Fruit fly (Drosophila melanogaster) whole organism, embryonic: ENCODE results near the gene CG10512.

ENCODE experiments used
- Ada2b ChIP-seq: fragments of 200-800 bp; sonication (Bioruptor generic); IDR thresholded peaks from 2 replicates; pipeline ENCODE4 v1.3.6; 2022; ENCODE audit warnings: missing biosample characterization, missing genetic modification characterization
- Atf-2 ChIP-seq: fragments of 200-800 bp; sonication (Bioruptor generic); optimal IDR thresholded peaks from 2 replicates; lab custom pipeline; 2016; ENCODE audit warnings: missing biosample characterization, missing genetic modification characterization
- Bgb ChIP-seq: fragments of 200-800 bp; sonication (Bioruptor generic); IDR thresholded peaks from 2 replicates; pipeline ENCODE4 v1.3.6; 2022; ENCODE audit warnings: missing biosample characterization, missing genetic modification characterization; ENCODE audit not compliant: partially characterized antibody
- CG11247 ChIP-seq: fragments of 200-800 bp; sonication (Bioruptor generic); IDR thresholded peaks from 2 replicates; pipeline ENCODE4 v1.3.6; 2022; ENCODE audit warnings: missing biosample characterization, missing genetic modification characterization
- CG12299 ChIP-seq: fragments of 200-800 bp; sonication (Bioruptor generic); optimal IDR thresholded peaks from 2 replicates; lab custom pipeline; 2018; ENCODE audit warnings: missing biosample characterization, mild to moderate bottlenecking, missing genetic modification characterization
- CG12942 ChIP-seq: fragments of 200-800 bp; sonication (Bioruptor generic); optimal IDR thresholded peaks from 3 replicates; lab custom pipeline; 2016; ENCODE audit warnings: missing biosample characterization, missing genetic modification characterization
- CG13287 ChIP-seq: fragments of 200-800 bp; sonication (Bioruptor generic); IDR thresholded peaks from 2 replicates; pipeline ENCODE4 v1.3.6; 2022; ENCODE audit warnings: missing biosample characterization, missing genetic modification characterization; ENCODE audit not compliant: partially characterized antibody
- CG14710 ChIP-seq: fragments of 200-800 bp; sonication (Bioruptor generic); optimal IDR thresholded peaks from 3 replicates; lab custom pipeline; 2019; ENCODE audit warnings: missing biosample characterization, mild to moderate bottlenecking, missing genetic modification characterization, moderate library complexity
- CG17829 ChIP-seq: fragments of 200-800 bp; optimal IDR thresholded peaks from 2 replicates; lab custom pipeline; 2019; ENCODE audit warnings: missing biosample characterization, mild to moderate bottlenecking, missing genetic modification characterization, moderate library complexity
- CG2120 ChIP-seq: fragments of 200-800 bp; sonication (Bioruptor generic); optimal IDR thresholded peaks from 3 replicates; lab custom pipeline; 2016; ENCODE audit warnings: missing biosample characterization, missing genetic modification characterization
- CG32532 ChIP-seq: fragments of 200-800 bp; sonication (Bioruptor generic); IDR thresholded peaks from 2 replicates; pipeline ENCODE4 v1.3.6; 2022; ENCODE audit warnings: missing biosample characterization, missing genetic modification characterization
- CG3995 ChIP-seq: fragments of 200-800 bp; sonication (Bioruptor generic); optimal IDR thresholded peaks from 3 replicates; lab custom pipeline; 2016; ENCODE audit warnings: missing biosample characterization, missing genetic modification characterization
- CG4360 ChIP-seq: fragments of 200-800 bp; sonication (Bioruptor generic); IDR thresholded peaks from 2 replicates; pipeline ENCODE4 v1.3.6; 2022; ENCODE audit warnings: missing biosample characterization, missing genetic modification characterization
- CG7271 ChIP-seq: fragments of 200-800 bp; sonication (Bioruptor generic); optimal IDR thresholded peaks from 2 replicates; lab custom pipeline; 2018; ENCODE audit warnings: missing biosample characterization, mild to moderate bottlenecking, missing genetic modification characterization, moderate library complexity
- CHES-1-like ChIP-seq: fragments of 200-800 bp; sonication (Bioruptor generic); optimal IDR thresholded peaks from 2 replicates; lab custom pipeline; 2016; ENCODE audit warnings: missing biosample characterization, missing genetic modification characterization
- CTCF ChIP-seq: fragments of 200-800 bp; sonication (Bioruptor generic); optimal IDR thresholded peaks from 2 replicates; lab custom pipeline; 2017; ENCODE audit warnings: missing biosample characterization, mild to moderate bottlenecking, missing genetic modification characterization, moderate library complexity
- CkIIα-i1 ChIP-seq: fragments of 200-800 bp; sonication (Bioruptor generic); IDR thresholded peaks from 2 replicates; pipeline ENCODE4 v1.3.6; 2022; ENCODE audit warnings: missing biosample characterization, missing genetic modification characterization
- Dip2 ChIP-seq: fragments of 200-800 bp; sonication (Bioruptor generic); IDR thresholded peaks from 2 replicates; pipeline ENCODE4 v1.3.6; 2022; ENCODE audit warnings: missing biosample characterization, missing genetic modification characterization
- Dll ChIP-seq: fragments of 200-800 bp; sonication (Bioruptor generic); IDR thresholded peaks from 4 replicates; pipeline ENCODE4 v1.3.6; 2022; ENCODE audit warnings: missing biosample characterization, missing genetic modification characterization; ENCODE audit not compliant: partially characterized antibody
- Gug ChIP-seq: fragments of 200-800 bp; sonication (Bioruptor generic); IDR thresholded peaks from 4 replicates; pipeline ENCODE4 v1.3.6; 2022; ENCODE audit warnings: missing biosample characterization, missing genetic modification characterization
- HLH54F ChIP-seq: fragments of 200-800 bp; sonication (Bioruptor generic); optimal IDR thresholded peaks from 3 replicates; lab custom pipeline; 2016; ENCODE audit warnings: missing biosample characterization, missing genetic modification characterization
- HmgZ ChIP-seq: fragments of 200-800 bp; sonication (Bioruptor generic); optimal IDR thresholded peaks from 2 replicates; lab custom pipeline; 2018; ENCODE audit warnings: missing biosample characterization, mild to moderate bottlenecking, missing genetic modification characterization
- Hmr ChIP-seq: fragments of 200-800 bp; sonication (Bioruptor generic); optimal IDR thresholded peaks from 3 replicates; lab custom pipeline; 2017; ENCODE audit warnings: mild to moderate bottlenecking, missing biosample characterization, missing genetic modification reagents, missing genetic modification characterization
- Jarid2 ChIP-seq: fragments of 200-800 bp; sonication (Bioruptor generic); optimal IDR thresholded peaks from 3 replicates; lab custom pipeline; 2017; ENCODE audit warnings: mild to moderate bottlenecking, missing biosample characterization, missing genetic modification reagents, missing genetic modification characterization
- MESR4 ChIP-seq: fragments of 200-800 bp; sonication (Bioruptor generic); optimal IDR thresholded peaks from 2 replicates; lab custom pipeline; 2018; ENCODE audit warnings: missing biosample characterization, mild to moderate bottlenecking, missing genetic modification characterization, moderate library complexity
- Max ChIP-seq: fragments of 200-800 bp; sonication (Bioruptor generic); optimal IDR thresholded peaks from 2 replicates; lab custom pipeline; 2016; ENCODE audit warnings: missing biosample characterization, mild to moderate bottlenecking, missing genetic modification characterization
- Myb ChIP-seq: fragments of 200-800 bp; sonication (Bioruptor generic); optimal IDR thresholded peaks from 2 replicates; lab custom pipeline; 2016; ENCODE audit warnings: missing biosample characterization, missing genetic modification characterization
- Ptx1 ChIP-seq: fragments of 200-800 bp; sonication (Bioruptor generic); IDR thresholded peaks from 2 replicates; pipeline ENCODE4 v1.3.6; 2022; ENCODE audit warnings: missing biosample characterization, missing genetic modification characterization
- Ssrp ChIP-seq: fragments of 200-800 bp; sonication (Bioruptor generic); optimal IDR thresholded peaks from 2 replicates; lab custom pipeline; 2018; ENCODE audit warnings: missing biosample characterization, mild to moderate bottlenecking, missing genetic modification characterization, moderate library complexity
- ab ChIP-seq: fragments of 200-800 bp; sonication (Bioruptor generic); optimal IDR thresholded peaks from 2 replicates; lab custom pipeline; 2016; ENCODE audit warnings: missing biosample characterization, missing genetic modification characterization
- amos ChIP-seq: fragments of 200-800 bp; sonication (Bioruptor generic); IDR thresholded peaks from 2 replicates; pipeline ENCODE4 v1.3.6; 2022; ENCODE audit warnings: missing biosample characterization, missing genetic modification characterization; ENCODE audit not compliant: partially characterized antibody
- ap ChIP-seq: fragments of 200-800 bp; sonication (Bioruptor generic); IDR thresholded peaks from 2 replicates; pipeline ENCODE4 v1.3.6; 2022; ENCODE audit warnings: missing biosample characterization, missing genetic modification characterization
- ash1 ChIP-seq: fragments of 200-800 bp; sonication (Bioruptor generic); optimal IDR thresholded peaks from 2 replicates; lab custom pipeline; 2018; ENCODE audit warnings: missing biosample characterization, mild to moderate bottlenecking, missing genetic modification characterization
- h ChIP-seq: fragments of >200 bp; optimal IDR thresholded peaks from 2 replicates; lab custom pipeline; 2017
- nmo ChIP-seq: fragments of 200-800 bp; sonication (Bioruptor generic); optimal IDR thresholded peaks from 2 replicates; lab custom pipeline; 2018; ENCODE audit warnings: missing biosample characterization, mild to moderate bottlenecking, missing genetic modification characterization, moderate library complexity
- nom ChIP-seq: fragments of 200-800 bp; sonication (Bioruptor generic); optimal IDR thresholded peaks from 2 replicates; lab custom pipeline; 2017; ENCODE audit warnings: missing biosample characterization, missing genetic modification characterization, mild to moderate bottlenecking, moderate library complexity, missing genetic modification reagents
- org-1 ChIP-seq: fragments of 200-800 bp; sonication (Bioruptor generic); optimal IDR thresholded peaks from 2 replicates; lab custom pipeline; 2017; ENCODE audit warnings: missing biosample characterization, missing genetic modification characterization
- schlank ChIP-seq: fragments of 200-800 bp; sonication (Bioruptor generic); optimal IDR thresholded peaks from 2 replicates; lab custom pipeline; 2018; ENCODE audit warnings: missing biosample characterization, mild to moderate bottlenecking, missing genetic modification characterization
- sd ChIP-seq: fragments of 200-800 bp; sonication (Bioruptor generic); optimal IDR thresholded peaks from 3 replicates; lab custom pipeline; 2018; ENCODE audit warnings: missing biosample characterization, mild to moderate bottlenecking, missing genetic modification characterization, moderate library complexity
- sna ChIP-seq: fragments of 200-800 bp; sonication (Bioruptor generic); IDR thresholded peaks from 2 replicates; pipeline ENCODE4 v1.3.6; 2022; ENCODE audit warnings: missing biosample characterization, missing genetic modification characterization; ENCODE audit not compliant: partially characterized antibody
- sqz ChIP-seq: fragments of 200-800 bp; sonication (Bioruptor generic); optimal IDR thresholded peaks from 3 replicates; lab custom pipeline; 2018; ENCODE audit warnings: missing biosample characterization, mild to moderate bottlenecking, missing genetic modification characterization
- ssp ChIP-seq: fragments of 200-800 bp; sonication (Bioruptor generic); IDR thresholded peaks from 2 replicates; pipeline ENCODE4 v1.3.6; 2022; ENCODE audit warnings: missing biosample characterization, missing genetic modification characterization
- twi ChIP-seq: fragments of 200-800 bp; optimal IDR thresholded peaks from 2 replicates; lab custom pipeline; 2019; ENCODE audit warnings: missing biosample characterization, mild to moderate bottlenecking, missing genetic modification characterization, moderate library complexity
- vnd ChIP-seq: fragments of 200-800 bp; sonication (Bioruptor generic); IDR thresholded peaks from 3 replicates; pipeline ENCODE4 v1.3.6; 2022; ENCODE audit warnings: missing biosample characterization, missing genetic modification characterization; ENCODE audit not compliant: partially characterized antibody

The CG10512 gene

DNA sequence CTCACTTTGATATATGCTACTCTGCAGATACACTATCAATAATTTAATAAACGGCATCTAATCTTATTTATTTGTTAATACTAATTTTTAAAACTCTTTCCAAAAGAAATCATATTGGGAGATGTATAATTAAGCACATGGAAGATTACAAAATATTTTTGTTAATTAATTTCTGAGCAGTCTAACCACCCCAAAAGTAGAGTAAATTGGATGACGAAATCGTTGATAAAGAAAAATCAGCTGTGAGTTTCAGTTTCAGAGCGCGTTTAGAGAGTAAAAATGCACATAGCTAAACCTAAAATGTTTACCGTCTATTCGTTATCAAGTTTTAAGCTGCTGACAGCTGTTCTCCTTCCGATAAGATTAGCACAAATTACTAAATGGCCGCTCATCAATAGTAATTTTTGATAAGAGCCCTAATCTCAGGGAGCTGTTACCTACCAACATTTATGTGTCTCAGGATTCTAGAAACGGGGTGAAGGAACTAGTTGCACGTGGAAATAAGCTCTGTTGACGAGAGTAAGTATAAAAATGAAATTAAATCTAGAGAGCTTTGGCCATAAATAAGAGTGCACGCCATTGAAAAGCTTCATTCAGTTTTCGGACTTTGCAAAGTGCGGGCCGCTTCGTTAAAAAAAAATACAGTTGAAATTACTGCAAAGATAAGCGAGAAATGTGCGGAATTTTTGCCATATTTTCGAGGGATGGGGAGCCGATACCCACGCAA is 30.0 kb upstream of the CG10512 start, which contains the start of the genes chb and AsnS (continued):
- peak; percentile 93 for TF ChIP-seq HmgZ (tag; lab: Kevin White, UChicago)
- peak; percentile 90 for TF ChIP-seq Ssrp (tag; lab: Kevin White, UChicago)
- peak; percentile 78 for TF ChIP-seq org-1 (GFP tag; lab: Kevin White, UChicago)

- TF ChIP-seq Ada2b (GFP tag; lab: Robert Waterston, UW) = no peak
- peak; percentile 39 for TF ChIP-seq nom (GFP tag; lab: Kevin White, UChicago)
- TF ChIP-seq, all 482 proteins: peak for 1
Observed at dm6 chr3L:21174962-21175361, 27.8 kb upstream of the CG10512 start.

- peak; percentile 61; the same call in 2 of the 4 replicates for TF ChIP-seq Dll
- TF ChIP-seq CG17829 = peak; percentile 33
- TF ChIP-seq ap = no peak
- TF ChIP-seq CG32532 (GFP tag; lab: Robert Waterston, UW) = peak; percentile 43; the same call in 1 of the 2 replicates
- peak; percentile 85 for TF ChIP-seq sd (tag; lab: Kevin White, UChicago)
- no peak for TF ChIP-seq schlank (tag; lab: Kevin White, UChicago)
- TF ChIP-seq CG14710 = peak; percentile 65
- TF ChIP-seq sna (GFP tag; lab: Robert Waterston, UW) = 0 out of 2 replicates have a peak, but pooled peaks have one; percentile 33
- TF ChIP-seq CG7271 = peak; percentile 68
- peak; percentile 24 for TF ChIP-seq CHES-1-like (GFP tag; lab: Kevin White, UChicago)
- no peak for TF ChIP-seq Gug
- TF ChIP-seq Dip2 = no peak
- 0 out of 2 replicates have a peak, but pooled peaks have one; percentile 25 for TF ChIP-seq amos
- no peak for TF ChIP-seq HLH54F (GFP tag; lab: Kevin White, UChicago)
- peak; percentile 39 for TF ChIP-seq Hmr (GFP tag; lab: Kevin White, UChicago)
- no peak for TF ChIP-seq ab (GFP tag; lab: Kevin White, UChicago)
- TF ChIP-seq CG12942 = no peak
- peak; percentile 91 for TF ChIP-seq MESR4 (GFP tag; lab: Kevin White, UChicago)
- TF ChIP-seq Atf-2 (GFP tag; lab: Kevin White, UChicago) = no peak
- no peak for TF ChIP-seq h (lab: Kevin White, UChicago)
- TF ChIP-seq Myb (GFP tag; lab: Kevin White, UChicago) = peak; percentile 99
- peak; percentile 85 for TF ChIP-seq sqz (GFP tag; lab: Kevin White, UChicago)
- 0 out of 2 replicates have a peak, but pooled peaks have one; percentile 4 for TF ChIP-seq Bgb (GFP tag; lab: Robert Waterston, UW)
- TF ChIP-seq CG12299 (tag; lab: Kevin White, UChicago) = no peak
- peak; percentile 22 for TF ChIP-seq Max (GFP tag; lab: Kevin White, UChicago)
- TF ChIP-seq ssp (GFP tag; lab: Robert Waterston, UW) = peak; percentile 50
- TF ChIP-seq CkIIα-i1 (GFP tag; lab: Robert Waterston, UW) = no peak
- peak; percentile 92 for TF ChIP-seq CG3995 (GFP tag; lab: Kevin White, UChicago)
- TF ChIP-seq HmgZ (tag; lab: Kevin White, UChicago) = peak; percentile 37
- no peak for TF ChIP-seq Ptx1 (GFP tag; lab: Robert Waterston, UW)
- peak; percentile 49; the same call in 1 of the 2 replicates for TF ChIP-seq CG4360
- TF ChIP-seq CG13287 (GFP tag; lab: Robert Waterston, UW) = peak; percentile 53
- TF ChIP-seq CG2120 = peak; percentile 36
- no peak for TF ChIP-seq twi
- no peak for TF ChIP-seq ash1 (GFP tag; lab: Kevin White, UChicago)
- peak; percentile 31 for TF ChIP-seq Jarid2 (GFP tag; lab: Kevin White, UChicago)
- no peak for TF ChIP-seq CG11247 (GFP tag; lab: Robert Waterston, UW)
- TF ChIP-seq vnd (GFP tag; lab: Robert Waterston, UW) = 0 out of 3 replicates have a peak, but pooled peaks have one; percentile 29
- peak; percentile 67 for TF ChIP-seq nmo (GFP tag; lab: Kevin White, UChicago)
- peak; percentile 28 for TF ChIP-seq CTCF (GFP tag; lab: Kevin White, UChicago)
Observed at dm6 chr3L:21175531-21176271, 27.0 kb upstream of the CG10512 start.
